Worm (Caenorhabditis elegans): ENCODE data around the gene fbxb-9.
"Not testable (repeated sequence)": the region's sequence is repeated elsewhere in the genome, so short reads cannot be mapped to it uniquely, and the experiment has no call there.

- 0 out of 2 replicates have a peak, but pooled peaks have one; percentile 58 for TF ChIP-seq flt-1 (GFP tag; IDR thresholded peaks at IDR 0.05)
- not testable (repeated sequence) for TF ChIP-seq cog-1 (tag; optimal IDR thresholded peaks at IDR 0.05)
Observed at ce11 chrIV:11200682-11201081, 38.3 kb upstream of the fbxb-9 start.

Measured in whole organism, midembryonic.